Worm (Caenorhabditis elegans) whole organism, midembryonic: ENCODE results near the gene H06A10.1.

Experiments used
- T22C8.4 ChIP-seq: fragments of 200-800 bp; sonication (Bioruptor generic); IDR thresholded peaks from 2 replicates; pipeline ENCODE4 v1.3.6; 2022; ENCODE audit warnings: missing genetic modification characterization, missing compliant biosample characterization
- cog-1 ChIP-seq: sonication (generic microtip); optimal IDR thresholded peaks from 2 replicates; lab custom pipeline; 2016; ENCODE audit warnings: missing genetic modification characterization, missing compliant biosample characterization
- flt-1 ChIP-seq: fragments of 200-800 bp; sonication (Bioruptor generic); IDR thresholded peaks from 2 replicates; pipeline ENCODE4 v1.3.6; 2022; ENCODE audit warnings: missing genetic modification characterization, missing compliant biosample characterization
- klf-2 ChIP-seq: fragments of 200-800 bp; sonication (Bioruptor generic); conservative IDR thresholded peaks from 2 replicates; pipeline ENCODE4 v1.3.6; 2022; ENCODE audit warnings: missing genetic modification reagents, missing genetic modification characterization, missing compliant biosample characterization
- med-1 ChIP-seq: sonication (generic microtip); optimal IDR thresholded peaks from 2 replicates; lab custom pipeline; 2017; ENCODE audit warnings: missing genetic modification characterization, mild to moderate bottlenecking, missing compliant biosample characterization, antibody characterized with exemption, missing genetic modification reagents; ENCODE audit not compliant: insufficient read depth
- ref-1 ChIP-seq: fragments of 200-800 bp; sonication (Bioruptor generic); conservative IDR thresholded peaks from 2 replicates; pipeline ENCODE4 v1.3.6; 2022; ENCODE audit warnings: missing genetic modification reagents, missing genetic modification characterization, missing compliant biosample characterization
- tab-1 ChIP-seq: fragments of 200-800 bp; sonication (Bioruptor generic); IDR thresholded peaks from 2 replicates; pipeline ENCODE4 v1.3.6; 2022; ENCODE audit warnings: missing genetic modification characterization, missing compliant biosample characterization
- ztf-23 ChIP-seq: fragments of 200-800 bp; sonication (Bioruptor generic); IDR thresholded peaks from 2 replicates; pipeline ENCODE4 v1.3.6; 2022; ENCODE audit warnings: missing genetic modification reagents, missing genetic modification characterization, missing compliant biosample characterization
- ztf-29 ChIP-seq: fragments of 200-800 bp; sonication (Bioruptor generic); IDR thresholded peaks from 2 replicates; pipeline ENCODE4 v1.3.6; 2022; ENCODE audit warnings: missing genetic modification reagents, missing genetic modification characterization, missing compliant biosample characterization

Gene H06A10.1

ce11 chrX:13481704-13482103 is 25.6 kb upstream of the H06A10.1 start, which contains the start of gene srd-50:
TSS of gene srd-50 (minus strand) at chrX:13481804.
- TF ChIP-seq ref-1 (GFP tag; lab: Robert Waterston, UW) = no peak
- no peak for TF ChIP-seq T22C8.4 (GFP tag; lab: Robert Waterston, UW)
- TF ChIP-seq cog-1 = no peak
- TF ChIP-seq klf-2 (GFP tag; lab: Robert Waterston, UW) = no peak
- TF ChIP-seq med-1 (GFP tag; lab: Kevin White, UChicago) = no peak
- no peak for TF ChIP-seq ztf-29 (GFP tag; lab: Robert Waterston, UW)
- no peak for TF ChIP-seq flt-1 (GFP tag; lab: Robert Waterston, UW)
- no peak for TF ChIP-seq tab-1 (GFP tag; lab: Robert Waterston, UW)
- no peak for TF ChIP-seq ztf-23 (GFP tag; lab: Robert Waterston, UW)

DNA sequence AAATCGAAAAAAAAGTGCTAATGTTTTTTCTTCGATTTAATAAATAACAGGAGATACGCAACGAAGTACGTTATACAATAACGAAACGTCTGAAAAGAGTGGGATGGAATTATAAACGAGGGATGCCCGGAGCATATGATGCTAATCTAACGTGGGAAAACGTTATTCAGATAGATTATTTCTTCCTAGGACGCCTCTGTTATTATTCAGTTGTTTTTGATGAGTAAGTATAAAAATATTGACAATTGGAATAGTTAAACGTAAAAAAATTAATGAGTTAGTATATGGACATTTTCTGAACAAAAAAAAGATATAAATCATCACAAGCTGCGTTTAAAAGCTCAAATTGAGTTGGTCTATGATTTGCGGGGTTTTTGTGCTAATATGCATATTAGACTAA is 22.5 kb upstream of the H06A10.1 start, which contains the start of gene srd-51:
Gene srd-51 (minus strand): TSS at position 101 of the 400 bp plus-strand sequence.
- TF ChIP-seq med-1 (GFP tag; lab: Kevin White, UChicago) (no peak), cog-1 (no peak), ztf-23 (GFP tag; lab: Robert Waterston, UW) (no peak), klf-2 (GFP tag; lab: Robert Waterston, UW) (no peak), tab-1 (GFP tag; lab: Robert Waterston, UW) (no peak), ref-1 (GFP tag; lab: Robert Waterston, UW) (no peak), T22C8.4 (GFP tag; lab: Robert Waterston, UW) (no peak), ztf-29 (GFP tag; lab: Robert Waterston, UW) (no peak)

DNA sequence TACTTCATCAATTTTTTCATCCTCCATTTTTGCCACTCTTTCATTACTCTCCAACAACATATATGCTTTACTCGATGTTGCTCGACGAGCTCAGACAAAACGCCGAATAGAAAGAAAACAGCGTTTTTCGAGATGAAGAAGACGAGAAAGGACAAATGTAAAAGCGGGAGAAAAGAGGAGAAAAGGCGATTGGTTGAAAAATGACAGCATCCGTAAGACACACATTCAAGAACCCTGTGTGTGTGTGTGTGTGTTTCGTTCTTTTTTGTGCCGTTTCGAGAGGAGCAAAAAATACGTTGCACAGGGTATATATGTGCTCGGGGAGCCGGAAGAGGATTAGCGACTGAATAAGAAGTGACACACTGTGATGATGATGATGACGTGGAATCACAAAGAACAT is 13.6 kb upstream of the H06A10.1 start:
- TF ChIP-seq med-1 (GFP tag; lab: Kevin White, UChicago) (no peak), ztf-23 (GFP tag; lab: Robert Waterston, UW) (no peak), cog-1 (no peak), flt-1 (GFP tag; lab: Robert Waterston, UW) (no peak), ref-1 (GFP tag; lab: Robert Waterston, UW) (no peak), T22C8.4 (GFP tag; lab: Robert Waterston, UW) (no peak), klf-2 (GFP tag; lab: Robert Waterston, UW) (no peak), ztf-29 (GFP tag; lab: Robert Waterston, UW) (no peak), tab-1 (GFP tag; lab: Robert Waterston, UW) (no peak)

- TF ChIP-seq flt-1 (GFP tag; lab: Robert Waterston, UW) = no peak
- no peak for TF ChIP-seq ref-1 (GFP tag; lab: Robert Waterston, UW)
- no peak for TF ChIP-seq ztf-29 (GFP tag; lab: Robert Waterston, UW)
- no peak for TF ChIP-seq med-1 (GFP tag; lab: Kevin White, UChicago)
- no peak for TF ChIP-seq ztf-23 (GFP tag; lab: Robert Waterston, UW)
- TF ChIP-seq T22C8.4 (GFP tag; lab: Robert Waterston, UW) = no peak
- TF ChIP-seq klf-2 (GFP tag; lab: Robert Waterston, UW) = no peak
- TF ChIP-seq cog-1 = no peak
- TF ChIP-seq tab-1 (GFP tag; lab: Robert Waterston, UW) = no peak
Measured at ce11 chrX:13499098-13499497, 8.2 kb upstream of the H06A10.1 start.

DNA sequence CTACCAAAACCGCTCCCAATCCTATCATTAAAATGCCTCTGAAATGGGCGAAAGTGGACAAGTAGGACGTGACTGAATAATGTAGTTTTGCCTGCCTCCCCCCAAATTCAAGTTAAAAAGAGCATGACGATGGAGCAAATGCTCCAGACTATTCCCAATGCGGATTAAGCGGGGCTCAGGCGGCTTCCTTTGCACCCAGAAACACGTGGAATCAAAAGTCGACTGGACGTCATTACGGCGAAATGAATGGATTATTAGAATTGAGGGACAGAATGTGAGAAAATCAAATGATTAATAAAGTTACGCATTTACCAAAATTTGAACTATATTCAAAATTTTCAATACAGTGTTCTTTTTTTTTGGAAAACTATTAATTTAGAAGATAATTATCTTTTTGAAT is 7.4 kb upstream of the H06A10.1 start:
- TF ChIP-seq tab-1 (GFP tag; lab: Robert Waterston, UW) = no peak
- no peak for TF ChIP-seq klf-2 (GFP tag; lab: Robert Waterston, UW)
- no peak for TF ChIP-seq ref-1 (GFP tag; lab: Robert Waterston, UW)
- TF ChIP-seq ztf-29 (GFP tag; lab: Robert Waterston, UW) = no peak
- TF ChIP-seq flt-1 (GFP tag; lab: Robert Waterston, UW) = no peak
- TF ChIP-seq T22C8.4 (GFP tag; lab: Robert Waterston, UW) = no peak
- no peak for TF ChIP-seq med-1 (GFP tag; lab: Kevin White, UChicago)
- no peak for TF ChIP-seq ztf-23 (GFP tag; lab: Robert Waterston, UW)
- TF ChIP-seq cog-1 = no peak

DNA sequence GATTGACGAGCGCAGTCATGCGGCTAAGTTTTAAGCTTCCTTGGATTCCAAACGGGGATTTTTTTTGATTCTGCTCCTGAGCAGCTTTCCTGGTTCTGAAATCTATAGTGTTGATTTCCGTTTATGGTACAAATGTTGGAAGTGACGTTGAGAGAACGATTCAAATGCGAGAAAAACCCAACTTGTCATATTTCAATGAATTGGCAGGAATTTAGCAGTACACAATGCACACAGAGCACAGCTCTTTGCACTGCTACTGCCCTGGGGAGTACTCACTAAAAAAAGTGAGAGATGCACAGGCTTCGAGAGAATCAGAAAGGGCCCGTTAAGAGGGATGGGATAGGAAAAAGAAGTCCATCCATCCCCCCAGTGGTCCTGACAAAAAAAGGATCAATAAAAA is 6.8 kb upstream of the H06A10.1 start, which contains the start of gene sad-1:
Gene sad-1 (minus strand): TSS at position 101 of the 400 bp plus-strand sequence.
- TF ChIP-seq tab-1 (GFP tag; lab: Robert Waterston, UW) (no peak), flt-1 (GFP tag; lab: Robert Waterston, UW) (no peak), klf-2 (GFP tag; lab: Robert Waterston, UW) (no peak), cog-1 (no peak), ztf-23 (GFP tag; lab: Robert Waterston, UW) (no peak), T22C8.4 (GFP tag; lab: Robert Waterston, UW) (no peak), med-1 (GFP tag; lab: Kevin White, UChicago) (no peak), ztf-29 (GFP tag; lab: Robert Waterston, UW) (no peak), ref-1 (GFP tag; lab: Robert Waterston, UW) (no peak)

ce11 chrX:13502282-13502681 is 5.1 kb upstream of the H06A10.1 start:
- TF ChIP-seq med-1 (GFP tag; lab: Kevin White, UChicago) (no peak), T22C8.4 (GFP tag; lab: Robert Waterston, UW) (no peak), flt-1 (GFP tag; lab: Robert Waterston, UW) (no peak), tab-1 (GFP tag; lab: Robert Waterston, UW) (no peak), cog-1 (peak; percentile 17), ztf-23 (GFP tag; lab: Robert Waterston, UW) (peak; percentile 34; the same call in 1 of the 2 replicates), ztf-29 (GFP tag; lab: Robert Waterston, UW) (no peak)

DNA sequence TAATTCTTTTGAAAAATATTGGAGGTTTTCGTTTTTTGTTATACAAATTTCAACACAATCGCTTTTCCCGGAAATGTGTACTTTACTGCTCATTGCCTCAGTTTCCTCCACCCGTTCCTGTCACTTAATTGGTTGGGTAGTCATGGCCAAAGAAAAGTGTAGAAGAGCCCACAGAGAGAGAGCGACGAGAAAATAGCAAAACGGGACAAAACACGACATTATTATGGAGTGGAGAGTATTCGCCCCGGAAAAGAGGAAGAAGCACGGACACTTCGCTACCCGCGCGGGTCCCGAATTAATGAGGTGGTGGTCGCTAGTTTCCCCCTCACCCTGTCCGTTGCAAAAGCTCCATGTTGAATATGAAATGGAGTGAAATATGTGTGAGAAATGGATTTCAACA is 3.5 kb upstream of the H06A10.1 start:
- TF ChIP-seq ref-1 (GFP tag; lab: Robert Waterston, UW) = no peak
- peak; percentile 19; the same call in 1 of the 2 replicates for TF ChIP-seq flt-1 (GFP tag; lab: Robert Waterston, UW)

DNA sequence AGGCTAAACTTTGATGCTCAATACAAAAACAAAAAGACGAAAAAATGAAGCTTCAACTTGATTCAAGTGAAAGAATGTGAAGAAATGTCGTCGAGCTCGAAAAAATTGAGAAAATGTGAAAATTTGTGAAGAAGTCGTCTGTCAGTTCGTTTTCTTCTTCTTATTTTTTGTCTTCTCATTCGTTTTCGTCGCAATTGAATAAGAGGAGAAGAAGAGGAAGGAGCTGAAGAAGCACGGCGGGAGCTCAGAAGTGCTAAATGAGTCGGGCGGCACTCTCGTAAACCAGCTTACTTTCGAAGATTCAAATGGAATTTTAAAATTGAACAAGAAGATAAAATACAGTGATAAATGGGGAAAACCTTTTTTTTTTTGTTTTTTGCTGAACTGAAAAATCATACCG is 2.1 kb upstream of the H06A10.1 start:
- TF ChIP-seq tab-1 (GFP tag; lab: Robert Waterston, UW) = no peak
- no peak for TF ChIP-seq ztf-23 (GFP tag; lab: Robert Waterston, UW)
- no peak for TF ChIP-seq klf-2 (GFP tag; lab: Robert Waterston, UW)
- no peak for TF ChIP-seq ztf-29 (GFP tag; lab: Robert Waterston, UW)
- no peak for TF ChIP-seq cog-1
- no peak for TF ChIP-seq T22C8.4 (GFP tag; lab: Robert Waterston, UW)
- TF ChIP-seq ref-1 (GFP tag; lab: Robert Waterston, UW) = no peak
- no peak for TF ChIP-seq flt-1 (GFP tag; lab: Robert Waterston, UW)
- TF ChIP-seq med-1 (GFP tag; lab: Kevin White, UChicago) = no peak
